Fruit fly (Drosophila melanogaster) whole organism, embryonic: ENCODE measurements around the gene Ant2.

Experiments
- Atf-2 ChIP-seq: fragments of 200-800 bp; sonication (Bioruptor generic); optimal IDR thresholded peaks from 2 replicates; lab custom pipeline; 2016; ENCODE audit warnings: missing biosample characterization, missing genetic modification characterization
- CG10431 ChIP-seq: fragments of 200-800 bp; sonication (Bioruptor generic); optimal IDR thresholded peaks from 3 replicates; lab custom pipeline; 2018; ENCODE audit warnings: missing biosample characterization, mild to moderate bottlenecking, missing genetic modification characterization
- CG11093 ChIP-seq: fragments of 200-800 bp; sonication (Bioruptor generic); IDR thresholded peaks from 3 replicates; pipeline ENCODE4 v1.3.6; 2022; ENCODE audit warnings: missing biosample characterization, missing genetic modification characterization
- CG11398 ChIP-seq: fragments of 200-800 bp; sonication (Bioruptor generic); optimal IDR thresholded peaks from 2 replicates; lab custom pipeline; 2016; ENCODE audit warnings: missing biosample characterization, missing genetic modification characterization
- CG12391 ChIP-seq: fragments of 200-800 bp; sonication (Bioruptor generic); optimal IDR thresholded peaks from 3 replicates; lab custom pipeline; 2018; ENCODE audit warnings: missing biosample characterization, mild to moderate bottlenecking, missing genetic modification characterization, moderate library complexity
- CG12769 ChIP-seq: fragments of 200-800 bp; sonication (Bioruptor generic); optimal IDR thresholded peaks from 2 replicates; lab custom pipeline; 2019; ENCODE audit warnings: missing biosample characterization, mild to moderate bottlenecking, missing genetic modification characterization, moderate library complexity
- CG14050 ChIP-seq: fragments of 200-800 bp; sonication (Bioruptor generic); IDR thresholded peaks from 3 replicates; pipeline ENCODE4 v1.3.6; 2022; ENCODE audit warnings: missing biosample characterization, missing genetic modification characterization
- CG17361 ChIP-seq: fragments of 200-800 bp; sonication (Bioruptor generic); IDR thresholded peaks from 3 replicates; pipeline ENCODE4 v1.3.6; 2022; ENCODE audit warnings: missing biosample characterization, missing genetic modification characterization
- CG17612 ChIP-seq: fragments of 200-800 bp; sonication (Bioruptor generic); IDR thresholded peaks from 2 replicates; pipeline ENCODE4 v1.3.6; 2022; ENCODE audit warnings: missing biosample characterization, missing genetic modification characterization
- CG17912 ChIP-seq: fragments of 200-800 bp; sonication (Bioruptor generic); optimal IDR thresholded peaks from 2 replicates; lab custom pipeline; 2018; ENCODE audit warnings: missing biosample characterization, mild to moderate bottlenecking, missing genetic modification characterization
- CG18764 ChIP-seq: fragments of 200-800 bp; sonication (Bioruptor generic); optimal IDR thresholded peaks from 3 replicates; lab custom pipeline; 2016; ENCODE audit warnings: missing biosample characterization, missing genetic modification characterization
- CG31224 ChIP-seq: fragments of 200-800 bp; sonication (Bioruptor generic); IDR thresholded peaks from 2 replicates; pipeline ENCODE4 v1.3.6; 2022; ENCODE audit warnings: missing biosample characterization, missing genetic modification characterization
- CG6654 ChIP-seq: fragments of 200-800 bp; sonication (Bioruptor generic); optimal IDR thresholded peaks from 2 replicates; lab custom pipeline; 2017; ENCODE audit warnings: missing biosample characterization, mild to moderate bottlenecking, missing genetic modification characterization
- CG8359 ChIP-seq: fragments of 200-800 bp; sonication (Bioruptor generic); optimal IDR thresholded peaks from 2 replicates; lab custom pipeline; 2017; ENCODE audit warnings: missing biosample characterization, mild to moderate bottlenecking, missing genetic modification characterization, borderline replicate concordance
- CG8478 ChIP-seq: fragments of >200 bp; optimal IDR thresholded peaks from 2 replicates; lab custom pipeline; 2018
- CrebB ChIP-seq: fragments of 200-800 bp; sonication (Bioruptor generic); optimal IDR thresholded peaks from 3 replicates; lab custom pipeline; 2018; ENCODE audit warnings: missing biosample characterization, mild to moderate bottlenecking, missing genetic modification characterization
- Doc3 ChIP-seq: fragments of 200-800 bp; sonication (Bioruptor generic); IDR thresholded peaks from 3 replicates; pipeline ENCODE4 v1.3.6; 2022; ENCODE audit warnings: missing biosample characterization, missing genetic modification characterization; ENCODE audit not compliant: partially characterized antibody
- Drgx ChIP-seq: fragments of 200-800 bp; sonication (Bioruptor generic); IDR thresholded peaks from 2 replicates; pipeline ENCODE4 v1.3.6; 2022; ENCODE audit warnings: missing biosample characterization, missing genetic modification characterization
- E2f2 ChIP-seq: fragments of 200-800 bp; sonication (Bioruptor generic); IDR thresholded peaks from 2 replicates; pipeline ENCODE4 v1.3.6; 2022; ENCODE audit warnings: missing biosample characterization, missing genetic modification characterization
- GATAe ChIP-seq: fragments of 200-800 bp; sonication (Bioruptor generic); conservative IDR thresholded peaks from 2 replicates; pipeline ENCODE4 v1.3.6; 2022; ENCODE audit warnings: missing biosample characterization, missing genetic modification characterization
- Hey ChIP-seq: fragments of 200-800 bp; sonication (Bioruptor generic); optimal IDR thresholded peaks from 3 replicates; lab custom pipeline; 2018; ENCODE audit warnings: missing biosample characterization, mild to moderate bottlenecking, missing genetic modification characterization
- Hmx ChIP-seq: fragments of 200-800 bp; sonication (Bioruptor generic); optimal IDR thresholded peaks from 2 replicates; lab custom pipeline; 2016; ENCODE audit warnings: missing biosample characterization, missing genetic modification characterization
- Jarid2 ChIP-seq: fragments of 200-800 bp; sonication (Bioruptor generic); optimal IDR thresholded peaks from 3 replicates; lab custom pipeline; 2017; ENCODE audit warnings: mild to moderate bottlenecking, missing biosample characterization, missing genetic modification reagents, missing genetic modification characterization
- Lpt ChIP-seq: fragments of >200 bp; optimal IDR thresholded peaks from 2 replicates; lab custom pipeline; 2018; ENCODE audit warnings: missing biosample characterization, missing genetic modification characterization
- MESR4 ChIP-seq: fragments of 200-800 bp; sonication (Bioruptor generic); optimal IDR thresholded peaks from 2 replicates; lab custom pipeline; 2018; ENCODE audit warnings: missing biosample characterization, mild to moderate bottlenecking, missing genetic modification characterization, moderate library complexity
- Max ChIP-seq: fragments of 200-800 bp; sonication (Bioruptor generic); optimal IDR thresholded peaks from 2 replicates; lab custom pipeline; 2016; ENCODE audit warnings: missing biosample characterization, mild to moderate bottlenecking, missing genetic modification characterization
- Nf-YC ChIP-seq: fragments of 200-800 bp; optimal IDR thresholded peaks from 3 replicates; lab custom pipeline; 2019; ENCODE audit warnings: missing biosample characterization, mild to moderate bottlenecking, missing genetic modification characterization, moderate library complexity
- Sin3A ChIP-seq: fragments of >200 bp; optimal IDR thresholded peaks from 2 replicates; lab custom pipeline; 2018
- Xbp1 ChIP-seq: fragments of 200-800 bp; sonication (Bioruptor generic); optimal IDR thresholded peaks from 3 replicates; lab custom pipeline; 2016; ENCODE audit warnings: missing biosample characterization, mild to moderate bottlenecking, missing genetic modification characterization
- ap ChIP-seq: fragments of 200-800 bp; sonication (Bioruptor generic); IDR thresholded peaks from 2 replicates; pipeline ENCODE4 v1.3.6; 2022; ENCODE audit warnings: missing biosample characterization, missing genetic modification characterization
- crp ChIP-seq, 2 experiments: fragments of 200-800 bp; sonication (Bioruptor generic); optimal IDR thresholded peaks; 2 replicates in 1 of 2; 3 replicates in 1 of 2; lab custom pipeline; 2017; ENCODE audit warnings: missing biosample characterization in 2 of 2, missing genetic modification characterization in 2 of 2, mild to moderate bottlenecking in 1 of 2, moderate library complexity in 1 of 2
- emc ChIP-seq: fragments of 200-800 bp; sonication (Bioruptor generic); optimal IDR thresholded peaks from 2 replicates; lab custom pipeline; 2016; ENCODE audit warnings: missing biosample characterization, missing genetic modification characterization
- gfzf ChIP-seq: fragments of 200-800 bp; sonication (Bioruptor generic); optimal IDR thresholded peaks from 2 replicates; lab custom pipeline; 2016; ENCODE audit warnings: missing biosample characterization, mild to moderate bottlenecking, missing genetic modification characterization, moderate library complexity
- gsb-n ChIP-seq: fragments of 200-800 bp; sonication (Bioruptor generic); optimal IDR thresholded peaks from 3 replicates; lab custom pipeline; 2018; ENCODE audit warnings: missing biosample characterization, mild to moderate bottlenecking, missing genetic modification characterization
- inv ChIP-seq: fragments of 200-800 bp; sonication (Bioruptor generic); IDR thresholded peaks from 2 replicates; pipeline ENCODE4 v1.3.6; 2022; ENCODE audit warnings: missing biosample characterization, missing genetic modification characterization; ENCODE audit not compliant: partially characterized antibody
- jumu ChIP-seq: fragments of 200-800 bp; sonication (Bioruptor generic); optimal IDR thresholded peaks from 3 replicates; lab custom pipeline; 2016; ENCODE audit warnings: missing biosample characterization, missing genetic modification characterization
- lola ChIP-seq, 3 experiments: fragments of >200 bp in 2 of 3; fragments of 200-800 bp in 1 of 3; sonication (Bioruptor generic) in 1 of 3; optimal IDR thresholded peaks; 2 replicates each; lab custom pipeline; 2017 to 2019; ENCODE audit warnings: missing biosample characterization in 3 of 3, missing genetic modification characterization in 3 of 3, mild to moderate bottlenecking in 1 of 3, moderate library complexity in 1 of 3
- lov ChIP-seq, 2 experiments: fragments of 200-800 bp in 1 of 2; fragments of >200 bp in 1 of 2; sonication (Bioruptor generic) in 1 of 2; IDR thresholded peaks in 1 of 2; optimal IDR thresholded peaks in 1 of 2; 2 replicates in 1 of 2; 3 replicates in 1 of 2; pipeline versions ENCODE4 v1.3.6 to Lab custom; 2017 to 2022; ENCODE audit warnings: missing biosample characterization in 1 of 2, missing genetic modification characterization in 1 of 2
- nmo ChIP-seq: fragments of 200-800 bp; sonication (Bioruptor generic); optimal IDR thresholded peaks from 2 replicates; lab custom pipeline; 2018; ENCODE audit warnings: missing biosample characterization, mild to moderate bottlenecking, missing genetic modification characterization, moderate library complexity
- oc ChIP-seq: fragments of 200-800 bp; sonication (Bioruptor generic); optimal IDR thresholded peaks from 2 replicates; lab custom pipeline; 2018; ENCODE audit warnings: missing biosample characterization, mild to moderate bottlenecking, missing genetic modification characterization, moderate library complexity
- rib ChIP-seq: fragments of 200-800 bp; sonication (Bioruptor generic); IDR thresholded peaks from 2 replicates; pipeline ENCODE4 v1.3.6; 2022; ENCODE audit warnings: missing biosample characterization, missing genetic modification characterization
- salm ChIP-seq: fragments of 200-800 bp; sonication (Bioruptor generic); optimal IDR thresholded peaks from 2 replicates; lab custom pipeline; 2018; ENCODE audit warnings: missing biosample characterization, mild to moderate bottlenecking, missing genetic modification characterization
- sc ChIP-seq, 3 experiments: fragments of >200 bp in 2 of 3; fragments of 200-800 bp in 1 of 3; sonication (Bioruptor generic) in 1 of 3; optimal IDR thresholded peaks; 2 replicates in 2 of 3; 3 replicates in 1 of 3; lab custom pipeline; 2017; ENCODE audit warnings: mild to moderate bottlenecking in 1 of 3, missing biosample characterization in 1 of 3, missing genetic modification characterization in 1 of 3, missing genetic modification reagents in 1 of 3
- sisA ChIP-seq: fragments of 200-800 bp; sonication (Bioruptor generic); IDR thresholded peaks from 2 replicates; pipeline ENCODE4 v1.3.6; 2022; ENCODE audit warnings: missing biosample characterization, missing genetic modification characterization
- sob ChIP-seq: fragments of 200-800 bp; sonication (Bioruptor generic); IDR thresholded peaks from 2 replicates; pipeline ENCODE4 v1.3.6; 2022; ENCODE audit warnings: missing biosample characterization, missing genetic modification characterization
- ttk ChIP-seq: fragments of 200-800 bp; sonication (Bioruptor generic); IDR thresholded peaks from 2 replicates; pipeline ENCODE4 v2.1.2; 2022; ENCODE audit warnings: missing biosample characterization, missing genetic modification characterization
- vvl ChIP-seq: fragments of 200-800 bp; sonication (Bioruptor generic); IDR thresholded peaks from 2 replicates; pipeline ENCODE4 v1.3.6; 2022; ENCODE audit warnings: missing biosample characterization, missing genetic modification characterization
- z ChIP-seq: fragments of 200-800 bp; sonication (Bioruptor generic); IDR thresholded peaks from 3 replicates; pipeline ENCODE4 v1.3.6; 2022; ENCODE audit warnings: missing biosample characterization, missing genetic modification characterization

The Ant2 gene

DNA sequence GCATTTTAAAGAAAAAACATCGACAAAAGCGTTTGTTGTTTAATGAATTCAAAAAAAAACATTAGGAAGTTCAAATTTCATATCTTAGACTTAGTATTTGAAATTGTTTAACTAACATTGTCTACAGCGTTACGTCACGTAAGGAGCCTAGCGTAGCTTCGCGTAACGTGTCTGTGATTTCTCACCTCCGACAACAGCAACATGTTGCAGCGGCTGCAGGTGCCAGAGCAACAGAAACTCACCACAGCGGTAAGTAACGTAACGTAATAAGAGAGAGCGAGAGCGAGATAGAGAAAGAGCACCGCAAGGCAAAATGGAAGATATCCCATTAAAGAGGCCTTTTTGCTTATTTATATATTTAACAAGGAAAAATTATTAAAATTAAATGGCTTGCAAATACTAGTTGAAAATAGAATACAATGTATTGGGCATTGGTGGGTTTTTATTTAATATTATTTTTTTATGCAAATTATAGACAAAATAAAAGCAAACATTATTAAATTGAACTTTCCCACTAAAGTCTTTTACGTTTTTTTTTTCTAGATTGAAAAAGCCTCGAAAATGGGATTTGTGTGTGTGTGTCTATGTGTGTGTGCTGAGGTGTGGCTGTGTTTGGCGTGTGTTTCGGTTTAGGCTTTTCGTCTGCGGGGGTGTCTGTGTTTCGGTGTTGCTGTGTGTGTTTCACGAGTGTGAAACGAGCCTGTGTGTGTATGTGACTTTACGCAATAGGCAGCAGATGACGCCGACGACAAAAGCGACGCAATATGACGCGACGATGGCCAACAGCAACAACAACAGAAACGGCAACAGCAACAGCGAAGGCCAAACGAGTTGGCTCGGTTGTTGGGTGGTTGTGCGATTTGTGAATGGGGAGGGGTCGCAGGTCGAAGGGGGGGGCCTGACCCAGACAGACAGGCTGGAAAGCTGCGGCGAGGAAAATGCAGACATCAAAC is 56.5 kb downstream of the Ant2 start (continued):
- no peak for TF ChIP-seq Atf-2 (GFP tag; lab: Kevin White, UChicago)
- TF ChIP-seq CG31224 (GFP tag; lab: Robert Waterston, UW), result no peak
- TF ChIP-seq Hey (tag; lab: Kevin White, UChicago), result peak; percentile 14
- no peak for TF ChIP-seq CG8359 (GFP tag; lab: Kevin White, UChicago)
- no peak for TF ChIP-seq CG6654 (GFP tag; lab: Kevin White, UChicago)
- peak; percentile 14 for TF ChIP-seq oc (tag; lab: Kevin White, UChicago)
- TF ChIP-seq E2f2, result no peak
- peak; percentile 49 for TF ChIP-seq CG12769 (tag; lab: Kevin White, UChicago)
- 0 out of 2 replicates have a peak, but pooled peaks have one; percentile 8 for TF ChIP-seq Drgx (GFP tag; lab: Robert Waterston, UW)
- no peak for TF ChIP-seq lov (optimal IDR thresholded peaks at IDR 0.05; lab: Kevin White, UChicago)
- no peak for TF ChIP-seq lov (GFP tag; IDR thresholded peaks at IDR 0.05; lab: Robert Waterston, UW)
- TF ChIP-seq MESR4, result no peak
- TF ChIP-seq Nf-YC (tag; lab: Kevin White, UChicago), result no peak
- TF ChIP-seq z (GFP tag; lab: Robert Waterston, UW), result no peak
- TF ChIP-seq CG14050 (GFP tag; lab: Robert Waterston, UW), result no peak
- TF ChIP-seq emc (GFP tag; lab: Kevin White, UChicago), result no peak
- TF ChIP-seq sc (optimal IDR thresholded peaks at IDR 0.05; lab: Kevin White, UChicago), result no peak
- no peak for TF ChIP-seq sc (GFP tag; optimal IDR thresholded peaks at IDR 0.05; lab: Kevin White, UChicago)
- no peak for TF ChIP-seq crp (GFP tag; optimal IDR thresholded peaks at IDR 0.05; lab: Kevin White, UChicago)
- TF ChIP-seq CG12391, result no peak
- no peak; the same call in 1 of the 2 replicates for TF ChIP-seq vvl
- no peak for TF ChIP-seq CG17612 (GFP tag; lab: Robert Waterston, UW)
- TF ChIP-seq CG18764, result no peak
- TF ChIP-seq Max (GFP tag; lab: Kevin White, UChicago), result no peak
- no peak for TF ChIP-seq CG10431 (GFP tag; lab: Kevin White, UChicago)
- no peak for TF ChIP-seq Hmx (GFP tag; lab: Kevin White, UChicago)
- TF ChIP-seq salm (tag; lab: Kevin White, UChicago), result no peak
- TF ChIP-seq nmo (GFP tag; lab: Kevin White, UChicago), result no peak
- no peak for TF ChIP-seq Doc3 (GFP tag; lab: Robert Waterston, UW)
- no peak for TF ChIP-seq CG17912 (GFP tag; lab: Kevin White, UChicago)
- no peak for TF ChIP-seq ttk (GFP tag; lab: Robert Waterston, UW)
- no peak for TF ChIP-seq CG11093 (GFP tag; lab: Robert Waterston, UW)
- TF ChIP-seq gfzf (GFP tag; lab: Kevin White, UChicago), result no peak
- no peak for TF ChIP-seq sisA (GFP tag; lab: Robert Waterston, UW)
- no peak for TF ChIP-seq CG8478 (lab: Kevin White, UChicago)
- no peak for TF ChIP-seq sob (GFP tag; lab: Robert Waterston, UW)
- no peak for TF ChIP-seq GATAe (GFP tag; lab: Robert Waterston, UW)
- no peak for TF ChIP-seq ap (GFP tag; lab: Robert Waterston, UW)
- no peak for TF ChIP-seq rib (GFP tag; lab: Robert Waterston, UW)
- no peak for TF ChIP-seq CG17361 (GFP tag; lab: Robert Waterston, UW)
- TF ChIP-seq CrebB (tag; lab: Kevin White, UChicago), result no peak
- no peak for TF ChIP-seq Xbp1 (GFP tag; lab: Kevin White, UChicago)
- no peak for TF ChIP-seq Sin3A (lab: Kevin White, UChicago)
- peak; percentile 1 for TF ChIP-seq gsb-n (tag; lab: Kevin White, UChicago)
- TF ChIP-seq CG11398, result no peak
- TF ChIP-seq Lpt (GFP tag; lab: Kevin White, UChicago), result no peak
- TF ChIP-seq lola (GFP tag; optimal IDR thresholded peaks at IDR 0.05; lab: Kevin White, UChicago), result no peak
- TF ChIP-seq Jarid2 (GFP tag; lab: Kevin White, UChicago), result no peak
- no peak for TF ChIP-seq inv (GFP tag; lab: Robert Waterston, UW)
- TF ChIP-seq jumu (GFP tag; lab: Kevin White, UChicago), result no peak
